Fruit fly (Drosophila melanogaster): ENCODE data around the gene CG15754.

The CG15754 gene

DNA sequence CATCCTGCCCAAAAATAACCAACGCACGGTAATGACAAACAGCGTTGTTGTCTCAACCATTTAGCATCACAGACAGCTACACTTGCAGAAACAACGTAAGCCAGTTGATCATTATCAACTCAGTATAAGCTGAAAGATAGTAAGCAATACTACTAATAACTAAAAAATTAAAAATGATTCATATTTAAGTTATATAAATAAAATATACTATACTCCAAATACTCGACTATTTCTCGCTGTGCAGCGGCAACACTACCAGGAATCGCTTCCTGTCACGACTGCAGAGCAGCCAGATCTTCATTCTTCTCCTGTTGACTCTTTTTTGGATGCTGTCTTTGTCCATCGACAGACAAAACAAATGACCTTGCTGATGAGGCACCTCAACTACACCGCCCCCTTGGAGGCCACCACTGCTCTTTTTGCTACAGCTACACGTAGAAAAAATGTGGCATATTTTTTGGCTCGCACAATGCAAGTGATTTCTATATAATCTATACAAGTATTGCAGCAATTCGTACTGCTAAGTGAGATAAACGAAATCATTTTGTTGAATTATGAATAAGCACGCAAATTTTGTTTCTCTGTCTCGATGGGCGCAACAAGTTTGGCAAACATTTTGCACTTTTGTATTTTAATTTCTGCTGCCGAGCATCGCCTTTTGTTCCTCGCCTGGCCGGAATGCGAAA, 13.3 kb downstream of the CG15754 start (continued):
- TF ChIP-seq dl (GFP tag; optimal IDR thresholded peaks at IDR 0.05; ENCODE audit: insufficient read depth in 1 of 2, partially characterized antibody in 2 of 2) (no peak), brk (GFP tag; optimal IDR thresholded peaks at IDR 0.05) (no peak), fru (GFP tag; optimal IDR thresholded peaks at IDR 0.05) (peak; percentile 74)

DNA sequence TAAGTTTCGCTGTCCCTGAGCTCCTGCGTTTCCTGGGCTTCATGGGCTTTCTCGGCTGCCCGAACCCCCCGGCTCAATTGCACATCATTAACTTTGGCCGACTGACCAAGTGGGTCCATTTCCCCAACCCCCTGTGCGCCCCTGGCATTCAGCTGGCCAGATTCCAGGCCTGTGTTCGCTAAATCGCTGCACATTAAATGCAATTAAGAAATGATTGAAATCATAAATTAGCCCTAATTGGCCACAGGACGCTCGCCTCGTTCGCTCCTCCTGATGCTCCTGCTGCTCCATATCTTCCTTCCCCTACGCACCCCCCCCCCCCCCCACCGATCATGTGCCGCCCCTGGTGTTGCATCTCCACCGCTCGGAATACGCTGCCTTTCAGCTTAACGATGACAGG, 14.3 kb downstream of the CG15754 start:
- TF ChIP-seq Vsx2 (GFP tag; optimal IDR thresholded peaks at IDR 0.05; ENCODE audit: partially characterized antibody) = peak; percentile 76
- TF ChIP-seq sage (GFP tag; optimal IDR thresholded peaks at IDR 0.05) = no peak

DNA sequence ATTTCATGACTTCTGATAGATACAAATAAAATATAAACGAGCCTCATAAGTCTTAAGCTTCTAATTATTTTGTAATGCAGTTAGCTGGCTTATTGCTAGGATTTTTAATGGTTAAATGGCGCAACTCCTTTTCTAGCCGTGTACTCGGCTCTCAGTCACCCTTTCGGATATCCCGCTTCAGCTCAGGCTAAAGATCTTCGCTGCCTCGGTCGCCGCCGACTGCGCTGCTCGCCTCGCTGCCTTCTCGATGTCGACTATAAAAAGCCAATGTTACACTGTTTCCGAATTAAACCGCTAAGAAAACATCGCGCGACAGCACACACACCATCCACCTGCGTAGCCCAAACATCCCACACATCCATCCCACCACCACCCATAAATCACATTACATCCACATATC, 15.5 kb downstream of the CG15754 start, which contains the start of gene Cpr12A:
TSS of gene Cpr12A (plus strand) at position 301 of the 400 bp plus-strand sequence.
- TF ChIP-seq fru (GFP tag; optimal IDR thresholded peaks at IDR 0.05) (peak; percentile 18), pan (optimal IDR thresholded peaks at IDR 0.05) (no peak), Rel (GFP tag; optimal IDR thresholded peaks at IDR 0.05) (no peak), Rel (tag; optimal IDR thresholded peaks at IDR 0.05) (no peak), N (GFP tag; optimal IDR thresholded peaks at IDR 0.05) (no peak), sage (GFP tag; optimal IDR thresholded peaks at IDR 0.05) (no peak), jim (GFP tag; optimal IDR thresholded peaks at IDR 0.05) (no peak), CG32264 (GFP tag; optimal IDR thresholded peaks at IDR 0.05) (no peak), br (GFP tag; optimal IDR thresholded peaks at IDR 0.05) (no peak), Jra (GFP tag; optimal IDR thresholded peaks at IDR 0.05) (no peak), foxo (GFP tag; optimal IDR thresholded peaks at IDR 0.05) (peak in 1 of 2 experiments; percentile 46), psq (GFP tag; optimal IDR thresholded peaks at IDR 0.05) (peak; percentile 23), rgr (GFP tag; optimal IDR thresholded peaks at IDR 0.05) (peak; percentile 49), Myc (optimal IDR thresholded peaks at IDR 0.05) (no peak), ey (GFP tag; optimal IDR thresholded peaks at IDR 0.05) (peak; percentile 11), Dif (GFP tag; optimal IDR thresholded peaks at IDR 0.05; ENCODE audit: partially characterized antibody) (no peak), h (GFP tag; optimal IDR thresholded peaks at IDR 0.05) (peak; percentile 34), CrebA (GFP tag; optimal IDR thresholded peaks at IDR 0.05; ENCODE audit: borderline replicate concordance) (no peak), GATAd (GFP tag; optimal IDR thresholded peaks at IDR 0.05) (no peak), OdsH (GFP tag; optimal IDR thresholded peaks at IDR 0.05) (peak; percentile 12), Vsx2 (GFP tag; optimal IDR thresholded peaks at IDR 0.05; ENCODE audit: partially characterized antibody) (no peak), tai (GFP tag; optimal IDR thresholded peaks at IDR 0.05) (no peak), Hr78 (GFP tag; optimal IDR thresholded peaks at IDR 0.05) (no peak), brk (GFP tag; optimal IDR thresholded peaks at IDR 0.05) (no peak), dl (GFP tag; optimal IDR thresholded peaks at IDR 0.05; ENCODE audit: insufficient read depth in 1 of 2, partially characterized antibody in 2 of 2) (no peak), sv (GFP tag; optimal IDR thresholded peaks at IDR 0.05) (no peak), Hr83 (GFP tag; optimal IDR thresholded peaks at IDR 0.05; ENCODE audit: poor library complexity, severe bottlenecking) (no peak), CG9705 (GFP tag; optimal IDR thresholded peaks at IDR 0.05) (no peak), Dfd (GFP tag; optimal IDR thresholded peaks at IDR 0.05) (no peak), lola (GFP tag; optimal IDR thresholded peaks at IDR 0.05) (no peak), Sp1 (GFP tag; optimal IDR thresholded peaks at IDR 0.05) (peak; percentile 24), Abd-B (GFP tag; optimal IDR thresholded peaks at IDR 0.05) (no peak), woc (GFP tag; optimal IDR thresholded peaks at IDR 0.05) (no peak), dsf (GFP tag; optimal IDR thresholded peaks at IDR 0.05; ENCODE audit: borderline replicate concordance) (no peak), dmrt93B (GFP tag; optimal IDR thresholded peaks at IDR 0.05) (no peak), Mio (GFP tag; optimal IDR thresholded peaks at IDR 0.05) (no peak), Hnf4 (GFP tag; optimal IDR thresholded peaks at IDR 0.05) (no peak), usp (GFP tag; optimal IDR thresholded peaks at IDR 0.05) (no peak), HLH106 (tag; optimal IDR thresholded peaks at IDR 0.05) (peak; percentile 41)

Data from whole organism, wandering third instar larva.